Fruit fly (Drosophila melanogaster) whole organism, pupa: ENCODE results near the gene CG3847.

ENCODE experiments used
- CG10348 ChIP-seq: fragments of 200-800 bp; sonication (Bioruptor generic); IDR thresholded peaks from 2 replicates; pipeline ENCODE4 v1.3.6; 2022; ENCODE audit warnings: missing biosample characterization, missing genetic modification characterization
- CG12605 ChIP-seq: fragments of 200-800 bp; sonication (Bioruptor generic); IDR thresholded peaks from 2 replicates; pipeline ENCODE4 v1.3.6; 2022; ENCODE audit warnings: missing biosample characterization, missing genetic modification characterization
- CG13204 ChIP-seq: fragments of 200-800 bp; sonication (Bioruptor generic); optimal IDR thresholded peaks from 2 replicates; lab custom pipeline; 2018; ENCODE audit warnings: missing biosample characterization, mild to moderate bottlenecking, missing genetic modification characterization, moderate library complexity
- CG14655 ChIP-seq: fragments of 200-800 bp; sonication (Bioruptor generic); optimal IDR thresholded peaks from 3 replicates; lab custom pipeline; 2017; ENCODE audit warnings: mild to moderate bottlenecking, missing biosample characterization, missing genetic modification reagents, missing genetic modification characterization
- CG15710 ChIP-seq: fragments of 200-800 bp; sonication (Bioruptor generic); optimal IDR thresholded peaks from 2 replicates; lab custom pipeline; 2018; ENCODE audit warnings: missing biosample characterization, mild to moderate bottlenecking, missing genetic modification characterization, moderate library complexity
- CG17806 ChIP-seq: fragments of 200-800 bp; sonication (Bioruptor generic); optimal IDR thresholded peaks from 2 replicates; lab custom pipeline; 2018; ENCODE audit warnings: missing biosample characterization, mild to moderate bottlenecking, missing genetic modification characterization, moderate library complexity
- CG32121 ChIP-seq: fragments of 200-800 bp; sonication (Bioruptor generic); IDR thresholded peaks from 2 replicates; pipeline ENCODE4 v1.3.6; 2022; ENCODE audit warnings: missing biosample characterization, missing genetic modification characterization
- CG34367 ChIP-seq: fragments of 200-800 bp; sonication (Bioruptor generic); optimal IDR thresholded peaks from 2 replicates; lab custom pipeline; 2018; ENCODE audit warnings: missing biosample characterization, mild to moderate bottlenecking, missing genetic modification characterization
- CG4496 ChIP-seq: fragments of 200-800 bp; sonication (Bioruptor generic); IDR thresholded peaks from 3 replicates; pipeline ENCODE4 v1.3.6; 2022; ENCODE audit warnings: missing biosample characterization, missing genetic modification characterization
- CG8159 ChIP-seq: fragments of 200-800 bp; sonication (Bioruptor generic); optimal IDR thresholded peaks from 3 replicates; lab custom pipeline; 2018; ENCODE audit warnings: missing biosample characterization, mild to moderate bottlenecking, missing genetic modification characterization, moderate library complexity
- CG8301 ChIP-seq: fragments of 200-800 bp; sonication (Bioruptor generic); optimal IDR thresholded peaks from 2 replicates; lab custom pipeline; 2018; ENCODE audit warnings: missing biosample characterization, mild to moderate bottlenecking, missing genetic modification characterization
- CG9948 ChIP-seq: fragments of 200-800 bp; sonication (Bioruptor generic); optimal IDR thresholded peaks from 2 replicates; lab custom pipeline; 2018; ENCODE audit warnings: missing biosample characterization, mild to moderate bottlenecking, missing genetic modification characterization, moderate library complexity
- D1 ChIP-seq: fragments of 200-800 bp; sonication (Bioruptor generic); optimal IDR thresholded peaks from 2 replicates; lab custom pipeline; 2018; ENCODE audit warnings: missing biosample characterization, mild to moderate bottlenecking, missing genetic modification characterization, moderate library complexity
- EcR ChIP-seq: fragments of 200-800 bp; sonication (Bioruptor generic); optimal IDR thresholded peaks from 3 replicates; lab custom pipeline; 2019; ENCODE audit warnings: missing biosample characterization, missing genetic modification characterization, mild to moderate bottlenecking, moderate library complexity, missing genetic modification reagents
- Ets98B ChIP-seq: fragments of 200-800 bp; sonication (Bioruptor generic); IDR thresholded peaks from 2 replicates; pipeline ENCODE4 v1.3.6; 2022; ENCODE audit warnings: missing biosample characterization, missing genetic modification characterization
- Pif1A ChIP-seq: fragments of 200-800 bp; sonication (Bioruptor generic); optimal IDR thresholded peaks from 3 replicates; lab custom pipeline; 2016; ENCODE audit warnings: missing biosample characterization, missing genetic modification characterization
- Pif1B ChIP-seq: fragments of 200-800 bp; sonication (Bioruptor generic); optimal IDR thresholded peaks from 3 replicates; lab custom pipeline; 2016; ENCODE audit warnings: missing biosample characterization, missing genetic modification characterization
- Snoo ChIP-seq: fragments of 200-800 bp; sonication (Bioruptor generic); optimal IDR thresholded peaks from 3 replicates; lab custom pipeline; 2017; ENCODE audit warnings: missing biosample characterization, mild to moderate bottlenecking, missing genetic modification characterization, inconsistent platforms
- fd96Ca ChIP-seq: fragments of 200-800 bp; sonication (Bioruptor generic); IDR thresholded peaks from 3 replicates; pipeline ENCODE4 v1.3.6; 2022; ENCODE audit warnings: missing biosample characterization, missing genetic modification characterization
- gl ChIP-seq: fragments of 200-800 bp; sonication (Bioruptor generic); optimal IDR thresholded peaks from 2 replicates; lab custom pipeline; 2018; ENCODE audit warnings: missing biosample characterization, mild to moderate bottlenecking, missing genetic modification characterization
- rn ChIP-seq: fragments of 200-800 bp; sonication (Bioruptor generic); IDR thresholded peaks from 2 replicates; pipeline ENCODE4 v1.3.6; 2022; ENCODE audit warnings: missing biosample characterization, missing genetic modification characterization

Gene CG3847

DNA sequence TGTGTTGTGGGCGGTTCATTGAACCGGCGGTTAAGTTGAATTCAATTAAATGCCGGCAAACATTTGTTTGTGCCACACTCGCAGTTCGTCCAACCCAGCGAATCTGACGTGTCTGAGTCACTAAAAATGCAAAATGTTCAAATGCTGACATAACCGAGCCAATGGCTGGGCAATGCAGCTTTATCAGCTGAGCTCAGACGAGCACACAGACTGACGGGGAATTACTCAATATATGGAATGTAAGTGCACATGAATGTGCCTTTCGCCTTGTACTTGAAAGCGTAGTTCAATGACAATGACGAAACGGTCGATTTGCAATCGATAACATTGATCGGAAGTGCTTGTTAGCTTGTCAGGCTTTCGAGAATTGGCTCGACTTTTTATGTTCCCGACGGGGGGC lies 11.3 kb downstream of the CG3847 start:
- TF ChIP-seq CG4496 (GFP tag; lab: Robert Waterston, UW): no peak
- no peak for TF ChIP-seq CG32121 (GFP tag; lab: Robert Waterston, UW)
- TF ChIP-seq CG10348 (GFP tag; lab: Robert Waterston, UW): no peak
- peak; percentile 22 for TF ChIP-seq EcR

DNA sequence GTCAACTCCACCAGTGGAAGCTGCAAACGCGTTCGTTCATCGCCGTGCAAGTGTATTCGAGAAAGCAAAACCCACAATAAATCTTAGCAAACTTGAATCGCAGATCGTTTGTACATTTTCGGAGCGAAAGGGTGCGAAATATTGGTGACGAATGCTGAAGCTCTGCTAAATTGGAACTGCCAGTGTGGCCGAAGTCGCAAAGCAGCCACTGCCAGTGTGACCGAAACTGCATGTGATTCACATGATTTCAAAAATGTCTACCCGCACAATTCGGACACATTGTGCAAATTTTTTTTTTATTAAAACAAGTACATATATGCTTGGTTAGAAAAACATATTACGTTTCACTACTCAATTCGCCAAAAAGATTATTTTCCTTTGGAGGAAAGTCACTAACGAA lies 14.3 kb downstream of the CG3847 start:
- TF ChIP-seq Pif1A (GFP tag; lab: Kevin White, UChicago) (no peak), D1 (tag; lab: Kevin White, UChicago) (no peak), CG10348 (GFP tag; lab: Robert Waterston, UW) (no peak), CG32121 (GFP tag; lab: Robert Waterston, UW) (no peak), CG8159 (tag; lab: Kevin White, UChicago) (no peak), rn (GFP tag; lab: Robert Waterston, UW) (no peak), CG13204 (GFP tag; lab: Kevin White, UChicago) (no peak), CG17806 (tag; lab: Kevin White, UChicago) (no peak), EcR (no peak), Pif1B (GFP tag; lab: Kevin White, UChicago) (no peak), CG15710 (tag; lab: Kevin White, UChicago) (no peak), Ets98B (GFP tag; lab: Robert Waterston, UW) (no peak), CG14655 (GFP tag; lab: Kevin White, UChicago) (no peak), Snoo (tag; lab: Kevin White, UChicago) (no peak), gl (no peak)
- TF ChIP-seq, all 21 proteins: peak for 0

DNA sequence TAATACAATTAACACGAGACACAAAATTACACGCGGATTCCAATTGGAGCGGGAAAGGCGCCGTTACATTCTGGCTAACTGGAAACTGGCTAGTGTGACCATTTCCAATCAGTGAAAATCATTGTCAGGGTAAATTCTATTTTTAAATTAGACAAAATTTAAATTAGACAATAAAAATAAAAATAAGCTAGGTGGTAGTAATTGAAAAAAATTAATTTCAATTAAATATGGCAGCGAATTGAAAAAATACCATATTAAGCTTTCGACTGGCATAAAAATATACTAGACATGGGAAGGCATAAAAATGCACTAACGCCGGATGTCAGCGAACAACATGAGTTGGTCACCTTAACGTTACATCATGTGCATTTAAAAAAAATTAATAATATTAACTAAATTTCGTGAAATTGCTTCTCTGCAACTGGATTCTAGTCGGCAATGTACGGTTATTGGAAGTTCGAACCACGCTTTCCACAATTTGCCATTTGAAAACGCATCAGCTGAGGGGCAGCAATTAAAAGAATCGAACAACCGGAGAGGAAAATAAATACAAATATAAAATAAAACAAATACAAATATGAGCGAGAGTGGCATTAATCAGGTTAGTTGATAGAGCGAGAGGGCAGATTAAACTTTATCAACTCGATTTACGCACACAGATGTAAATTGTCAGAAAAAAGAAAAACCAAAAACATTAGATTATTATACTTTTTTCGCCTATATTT lies 18.9 kb downstream of the CG3847 start, which contains the start of the genes swa and Marf:
Gene swa (minus strand): TSS at position 77 of the 725 bp plus-strand sequence.
Gene Marf (plus strand): TSS at position 318 of the 725 bp plus-strand sequence.
- no peak for TF ChIP-seq CG9948 (tag; lab: Kevin White, UChicago)
- TF ChIP-seq CG17806 (tag; lab: Kevin White, UChicago): no peak
- TF ChIP-seq CG12605 (GFP tag; lab: Robert Waterston, UW): no peak
- no peak for TF ChIP-seq fd96Ca (GFP tag; lab: Robert Waterston, UW)
- no peak for TF ChIP-seq CG14655 (GFP tag; lab: Kevin White, UChicago)
- TF ChIP-seq gl: no peak
- TF ChIP-seq rn (GFP tag; lab: Robert Waterston, UW): no peak
- TF ChIP-seq CG4496 (GFP tag; lab: Robert Waterston, UW): no peak
- no peak for TF ChIP-seq CG8159 (tag; lab: Kevin White, UChicago)
- no peak for TF ChIP-seq CG34367 (tag; lab: Kevin White, UChicago)
- no peak for TF ChIP-seq Snoo (tag; lab: Kevin White, UChicago)
- TF ChIP-seq CG8301 (tag; lab: Kevin White, UChicago): no peak
- TF ChIP-seq Pif1A (GFP tag; lab: Kevin White, UChicago): no peak
- no peak for TF ChIP-seq CG15710 (tag; lab: Kevin White, UChicago)
- no peak for TF ChIP-seq D1 (tag; lab: Kevin White, UChicago)
- TF ChIP-seq CG13204 (GFP tag; lab: Kevin White, UChicago): no peak
- no peak for TF ChIP-seq CG32121 (GFP tag; lab: Robert Waterston, UW)

DNA sequence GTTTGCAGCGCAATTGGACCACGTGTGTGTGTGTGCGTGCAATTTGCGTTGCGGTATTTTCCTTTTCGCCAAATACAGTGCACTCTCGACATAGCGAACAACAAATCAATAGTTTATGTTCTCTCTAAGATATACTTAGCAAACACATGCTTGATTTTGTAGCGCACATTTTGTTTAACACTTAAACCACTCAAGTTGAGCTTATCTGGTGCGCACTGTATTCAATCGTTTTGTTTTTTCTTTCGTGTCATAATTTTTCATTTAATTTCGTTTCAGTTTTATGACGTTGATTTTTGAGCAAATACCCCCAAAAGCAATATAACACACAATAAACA lies 19.4 kb downstream of the CG3847 start:
- TF ChIP-seq CG8159 (tag; lab: Kevin White, UChicago) (peak; percentile 65), EcR (no peak), CG13204 (GFP tag; lab: Kevin White, UChicago) (no peak), D1 (tag; lab: Kevin White, UChicago) (no peak), fd96Ca (GFP tag; lab: Robert Waterston, UW) (peak; percentile 97), CG15710 (tag; lab: Kevin White, UChicago) (peak; percentile 79), CG14655 (GFP tag; lab: Kevin White, UChicago) (peak; percentile 86), CG9948 (tag; lab: Kevin White, UChicago) (peak; percentile 67), Snoo (tag; lab: Kevin White, UChicago) (peak; percentile 90), CG12605 (GFP tag; lab: Robert Waterston, UW) (peak; percentile 92), rn (GFP tag; lab: Robert Waterston, UW) (peak; percentile 88), Pif1B (GFP tag; lab: Kevin White, UChicago) (peak; percentile 81), CG17806 (tag; lab: Kevin White, UChicago) (peak; percentile 69), CG8301 (tag; lab: Kevin White, UChicago) (peak; percentile 88), CG32121 (GFP tag; lab: Robert Waterston, UW) (peak; percentile 97), gl (peak; percentile 51), Ets98B (GFP tag; lab: Robert Waterston, UW) (peak; percentile 98), Pif1A (GFP tag; lab: Kevin White, UChicago) (peak; percentile 85), CG4496 (GFP tag; lab: Robert Waterston, UW) (peak; percentile 98), CG34367 (tag; lab: Kevin White, UChicago) (peak; percentile 71), CG10348 (GFP tag; lab: Robert Waterston, UW) (peak; percentile 80)

DNA sequence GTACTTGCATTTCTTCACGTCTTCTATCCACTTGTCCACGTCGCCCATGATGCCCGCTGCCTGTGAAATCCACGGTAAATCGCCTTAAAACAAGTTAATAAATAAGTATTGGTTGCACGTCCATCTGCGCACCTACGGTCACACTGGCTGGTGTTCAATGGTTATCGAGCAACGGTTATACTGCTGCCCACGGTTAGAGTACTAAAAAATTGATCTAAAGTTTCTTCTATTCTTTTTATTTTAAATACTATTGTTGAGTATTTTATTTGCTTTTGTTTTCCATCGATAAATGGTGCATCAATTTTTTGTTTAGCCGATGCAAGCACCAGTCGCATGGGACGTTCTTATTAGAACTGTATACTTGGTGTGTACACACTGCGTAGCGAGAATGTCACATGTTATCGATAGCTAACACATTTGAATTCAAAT lies 25.9 kb downstream of the CG3847 start, which contains the start of gene PpV:
Gene PpV (minus strand): TSS at position 147 of the 429 bp plus-strand sequence.
- TF ChIP-seq CG15710 (tag; lab: Kevin White, UChicago) (peak; percentile 32), CG34367 (tag; lab: Kevin White, UChicago) (peak; percentile 13), CG14655 (GFP tag; lab: Kevin White, UChicago) (no peak)
